Worm (Caenorhabditis elegans): ENCODE measurements around the gene clec-37.
A peak's percentile ranks its signal among the peaks of the same experiment; 100 is the strongest.

DNA sequence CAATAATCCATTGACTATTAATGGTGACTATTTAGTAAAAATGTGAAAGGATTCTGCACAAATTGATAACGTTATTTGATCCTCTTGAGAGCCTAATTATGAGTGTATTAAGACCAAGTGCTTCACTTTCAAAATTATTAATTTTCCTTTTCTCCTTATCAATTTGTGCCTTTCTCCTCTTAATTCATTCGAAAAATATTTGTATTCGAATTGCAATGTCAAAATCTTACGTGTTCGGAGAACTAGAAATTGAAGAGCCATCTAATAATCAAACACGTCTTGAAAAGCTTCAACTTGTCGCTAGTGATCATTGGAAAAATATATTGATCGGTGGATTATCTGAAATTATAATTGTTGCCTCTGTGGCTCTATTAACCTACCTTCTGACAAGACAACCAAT lies 3.4 kb downstream of the clec-37 start, which contains the start of the genes clec-36 and clec-26:
- no peak for TF ChIP-seq zag-1 (tag; optimal IDR thresholded peaks at IDR 0.05)
- TF ChIP-seq zip-2 (tag; optimal IDR thresholded peaks at IDR 0.05): no peak
- TF ChIP-seq unc-130 (GFP tag; optimal IDR thresholded peaks at IDR 0.05): no peak
- peak; percentile 38; the same call in 1 of the 2 replicates for TF ChIP-seq dmd-6 (GFP tag; IDR thresholded peaks at IDR 0.05)
- no peak for TF ChIP-seq lin-29 (GFP tag; IDR thresholded peaks at IDR 0.05)
- TF ChIP-seq Y105C5A.15 (GFP tag; IDR thresholded peaks at IDR 0.05): no peak
- no peak for TF ChIP-seq mdl-1 (tag; optimal IDR thresholded peaks at IDR 0.05)
- no peak for TF ChIP-seq lin-1 (GFP tag; IDR thresholded peaks at IDR 0.05)
- TF ChIP-seq hmg-1.1 (GFP tag; IDR thresholded peaks at IDR 0.05): no peak
- TF ChIP-seq snpc-4 (tag; optimal IDR thresholded peaks at IDR 0.05): no peak
